Fruit fly (Drosophila melanogaster) whole organism, embryonic: ENCODE measurements around the gene CG33647.

Source experiments
- Dp ChIP-seq: fragments of 200-800 bp; sonication (Bioruptor generic); optimal IDR thresholded peaks from 2 replicates; lab custom pipeline; 2018; ENCODE audit warnings: missing biosample characterization, mild to moderate bottlenecking, missing genetic modification characterization, moderate library complexity
- psq ChIP-seq: fragments of 200-800 bp; sonication (Bioruptor generic); optimal IDR thresholded peaks from 2 replicates; lab custom pipeline; 2017; ENCODE audit warnings: missing biosample characterization, missing genetic modification characterization
- so ChIP-seq: fragments of 200-800 bp; sonication (Bioruptor generic); IDR thresholded peaks from 3 replicates; pipeline ENCODE4 v1.3.6; 2022; ENCODE audit warnings: missing biosample characterization, missing genetic modification characterization

dm6 chr3L:19280283-19280682 is 44.1 kb downstream of the CG33647 start:
- TF ChIP-seq psq (GFP tag; lab: Kevin White, UChicago) (no peak), so (GFP tag; lab: Robert Waterston, UW) (no peak), Dp (GFP tag; lab: Kevin White, UChicago) (no peak)
